Fruit fly (Drosophila melanogaster): ENCODE measurements around the gene CG34124.
A peak's percentile ranks its signal among the peaks of the same experiment; 100 is the strongest.

Gene CG34124

DNA sequence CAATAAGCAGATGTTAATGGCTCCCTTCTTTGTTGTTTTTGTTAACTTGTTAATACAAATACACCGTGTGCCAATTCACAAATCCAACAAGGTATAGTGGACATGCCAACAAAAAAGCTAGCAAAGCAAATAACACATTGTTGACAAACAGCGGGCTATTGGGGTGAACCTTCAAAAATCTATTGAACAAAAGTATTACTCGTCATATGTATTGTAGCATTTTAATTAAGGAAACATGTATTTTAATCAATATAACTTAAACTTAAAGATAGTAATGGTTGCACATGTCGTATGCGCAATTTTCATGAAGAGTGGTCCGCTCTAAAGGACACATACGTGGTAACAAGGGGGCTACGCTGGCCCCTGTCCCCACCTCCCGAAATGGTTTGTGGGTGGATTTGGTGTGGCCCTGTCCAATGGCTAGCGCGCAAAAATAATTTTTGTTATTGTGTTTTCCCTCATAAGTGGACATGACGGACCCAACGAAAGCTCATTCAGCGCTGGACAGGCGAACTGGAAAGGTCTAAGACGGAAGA lies 15.9 kb upstream of the CG34124 start, which contains the start of gene synr:
Gene synr, plus strand, starts transcription at position 486 of the 536 bp plus-strand sequence.
- TF ChIP-seq lab (GFP tag; optimal IDR thresholded peaks at IDR 0.05) (peak; percentile 57), Sox102F (GFP tag; optimal IDR thresholded peaks at IDR 0.05) (no peak), Med (GFP tag) (peak; percentile 13), mam (GFP tag; optimal IDR thresholded peaks at IDR 0.05) (no peak), CG18599 (GFP tag; optimal IDR thresholded peaks at IDR 0.05) (peak; percentile 44), jumu (GFP tag; optimal IDR thresholded peaks at IDR 0.05) (no peak), CG15514 (GFP tag; optimal IDR thresholded peaks at IDR 0.05) (peak; percentile 7), ttk (GFP tag; IDR thresholded peaks at IDR 0.05) (no peak), CG10431 (GFP tag; optimal IDR thresholded peaks at IDR 0.05) (no peak), Aef1 (GFP tag; IDR thresholded peaks at IDR 0.05) (no peak), lola (GFP tag; optimal IDR thresholded peaks at IDR 0.05) (no peak), shn (GFP tag; optimal IDR thresholded peaks at IDR 0.05) (no peak), zen2 (GFP tag; IDR thresholded peaks at IDR 0.05; ENCODE audit: partially characterized antibody) (no peak), lov (optimal IDR thresholded peaks at IDR 0.05) (no peak), lov (GFP tag; IDR thresholded peaks at IDR 0.05) (no peak), unc-4 (GFP tag; IDR thresholded peaks at IDR 0.05; ENCODE audit: partially characterized antibody) (no peak), CG8924 (tag; optimal IDR thresholded peaks at IDR 0.05) (no peak), CG10462 (GFP tag; optimal IDR thresholded peaks at IDR 0.05) (no peak), CG13894 (tag; optimal IDR thresholded peaks at IDR 0.05) (no peak), CG17359 (tag; optimal IDR thresholded peaks at IDR 0.05) (no peak), sob (GFP tag; IDR thresholded peaks at IDR 0.05) (no peak), sens (GFP tag) (peak; percentile 59), CG2120 (GFP tag; optimal IDR thresholded peaks at IDR 0.05) (peak; percentile 32), wdn (GFP tag; IDR thresholded peaks at IDR 0.05) (0 out of 2 replicates have a peak, but pooled peaks have one; percentile 11), CG17612 (GFP tag; IDR thresholded peaks at IDR 0.05) (no peak), CG17568 (GFP tag; optimal IDR thresholded peaks at IDR 0.05) (no peak)

DNA sequence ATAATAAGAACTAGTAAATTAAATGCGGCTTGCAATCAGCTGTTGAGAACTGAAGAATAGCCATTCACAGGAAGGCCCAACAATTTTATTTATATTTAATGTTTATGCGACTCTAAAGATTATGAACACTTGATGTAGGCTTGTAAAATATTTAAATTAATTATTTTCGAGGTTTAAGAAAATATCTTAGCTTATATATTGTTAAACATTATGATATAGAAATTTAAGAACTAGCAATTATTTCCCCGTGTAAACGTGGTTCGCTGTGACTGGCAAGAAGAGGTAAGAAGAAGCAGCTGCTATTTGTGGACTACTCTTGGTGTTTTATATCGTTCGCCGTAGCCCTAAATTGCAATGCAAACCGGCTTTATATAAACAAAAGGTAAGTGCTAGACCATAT lies 12.9 kb upstream of the CG34124 start, which contains the start of the genes mRpL24 and betaggt-I:
Gene mRpL24, minus strand, starts transcription at position 62 of the 400 bp plus-strand sequence.
Gene betaggt-I, plus strand, starts transcription at position 280 of the 400 bp plus-strand sequence.
- TF ChIP-seq Poxn (GFP tag; IDR thresholded peaks at IDR 0.05) (peak; percentile 86), hth (optimal IDR thresholded peaks at IDR 0.05) (no peak), CG9797 (GFP tag; optimal IDR thresholded peaks at IDR 0.05) (peak; percentile 31), CG2875 (GFP tag; optimal IDR thresholded peaks at IDR 0.05) (peak; percentile 80), stc (GFP tag; IDR thresholded peaks at IDR 0.05) (peak; percentile 97), CG32767 (GFP tag; IDR thresholded peaks at IDR 0.05) (peak; percentile 97), luna (GFP tag; optimal IDR thresholded peaks at IDR 0.05) (peak; percentile 1), nmo (GFP tag; optimal IDR thresholded peaks at IDR 0.05) (peak; percentile 99), her (GFP tag; optimal IDR thresholded peaks at IDR 0.05) (peak; percentile 40), CG6765 (GFP tag; optimal IDR thresholded peaks at IDR 0.05) (peak; percentile 93), CG3726 (GFP tag; IDR thresholded peaks at IDR 0.05) (peak; percentile 88), CG31388 (GFP tag; optimal IDR thresholded peaks at IDR 0.05) (peak; percentile 91), Hr51 (GFP tag; optimal IDR thresholded peaks at IDR 0.05) (peak; percentile 85 to 97), NfI (GFP tag; optimal IDR thresholded peaks at IDR 0.05) (peak; percentile 97), crp (GFP tag; optimal IDR thresholded peaks at IDR 0.05) (peak; percentile 38 to 94), CG12769 (tag; optimal IDR thresholded peaks at IDR 0.05) (peak; percentile 92), CG10431 (GFP tag; optimal IDR thresholded peaks at IDR 0.05) (peak; percentile 76), CG16813 (GFP tag; IDR thresholded peaks at IDR 0.05; ENCODE audit: partially characterized antibody) (no peak), Kr (GFP tag; optimal IDR thresholded peaks at IDR 0.05) (no peak), corto (GFP tag; optimal IDR thresholded peaks at IDR 0.05) (peak; percentile 89), slp2 (GFP tag; optimal IDR thresholded peaks at IDR 0.05) (peak; percentile 68), CG5245 (GFP tag; optimal IDR thresholded peaks at IDR 0.05) (peak; percentile 86), CG15696 (tag; optimal IDR thresholded peaks at IDR 0.05) (peak; percentile 97), gro (GFP tag; optimal IDR thresholded peaks at IDR 0.05) (no peak), CG17385 (GFP tag; optimal IDR thresholded peaks at IDR 0.05) (peak; percentile 99), yki (optimal IDR thresholded peaks at IDR 0.05) (peak; percentile 56)

All from whole organism, embryonic.